Worm (Caenorhabditis elegans): Measurements from ENCODE around the gene T10C6.7.

Gene T10C6.7

ce11 chrV:15991850-15992249, 39.7 kb downstream of the T10C6.7 start, which contains the start of gene C06C6.7:
TSS of gene C06C6.7 (plus strand) at chrV:15992150.
- TF ChIP-seq aha-1 (tag): peak; percentile 2

- peak; percentile 15 for TF ChIP-seq aha-1 (tag)
- no peak for TF ChIP-seq zfp-2 (tag; optimal IDR thresholded peaks at IDR 0.05)
- TF ChIP-seq sdz-12 (GFP tag; optimal IDR thresholded peaks at IDR 0.05): no peak
- TF ChIP-seq lin-29 (GFP tag; IDR thresholded peaks at IDR 0.05): no peak
Measured at ce11 chrV:15988074-15988473, 43.4 kb downstream of the T10C6.7 start, which contains the start of gene F36G9.15. TSS of gene F36G9.15 (minus strand) at chrV:15988174.

ce11 chrV:15982733-15983344, 48.7 kb downstream of the T10C6.7 start, which contains the start of the genes fbxa-99 and F36G9.13:
TSS of gene fbxa-99 (minus strand) at chrV:15982854.
TSS of gene F36G9.13 (plus strand) at chrV:15983294.
- TF ChIP-seq mxl-3 (GFP tag; optimal IDR thresholded peaks at IDR 0.05) (no peak), aly-2 (tag; optimal IDR thresholded peaks at IDR 0.05) (no peak), snpc-1.2 (GFP tag; IDR thresholded peaks at IDR 0.05) (no peak), saeg-2 (GFP tag; IDR thresholded peaks at IDR 0.05) (no peak), attf-4 (tag; optimal IDR thresholded peaks at IDR 0.05) (no peak), ces-1 (GFP tag; optimal IDR thresholded peaks at IDR 0.05) (no peak), vab-7 (GFP tag; IDR thresholded peaks at IDR 0.05) (no peak), lin-1 (GFP tag; IDR thresholded peaks at IDR 0.05) (no peak), madf-5 (GFP tag; IDR thresholded peaks at IDR 0.05) (no peak), mdl-1 (tag; optimal IDR thresholded peaks at IDR 0.05) (no peak), lin-38 (GFP tag; IDR thresholded peaks at IDR 0.05) (no peak), ceh-32 (tag; optimal IDR thresholded peaks at IDR 0.05; ENCODE audit: poor library complexity) (no peak), nhr-77 (tag; optimal IDR thresholded peaks at IDR 0.05) (peak; percentile 21), nhr-48 (tag; optimal IDR thresholded peaks at IDR 0.05) (no peak), nhr-102 (tag; optimal IDR thresholded peaks at IDR 0.05) (no peak), Y75B8A.6 (GFP tag; IDR thresholded peaks at IDR 0.05) (no peak), Y5F2A.4 (GFP tag; optimal IDR thresholded peaks at IDR 0.05) (no peak), hlh-11 (tag; optimal IDR thresholded peaks at IDR 0.05) (peak; percentile 21), nhr-42 (GFP tag; IDR thresholded peaks at IDR 0.05) (no peak), fkh-10 (GFP tag; optimal IDR thresholded peaks at IDR 0.05) (no peak), spr-3 (GFP tag; optimal IDR thresholded peaks at IDR 0.05) (no peak), daf-19 (GFP tag; conservative IDR thresholded peaks at IDR 0.05) (no peak), nhr-28 (tag; optimal IDR thresholded peaks at IDR 0.05) (peak; percentile 48), Y48G9A.11 (GFP tag; IDR thresholded peaks at IDR 0.05) (no peak), lin-39 (tag; optimal IDR thresholded peaks at IDR 0.05) (no peak), fos-1 (tag; optimal IDR thresholded peaks at IDR 0.05) (no peak), rbr-2 (tag; optimal IDR thresholded peaks at IDR 0.05) (no peak), dmd-9 (GFP tag; IDR thresholded peaks at IDR 0.05) (no peak), tag-97 (GFP tag; IDR thresholded peaks at IDR 0.05) (no peak), lin-13 (GFP tag; optimal IDR thresholded peaks at IDR 0.05) (peak; percentile 22), hif-1 (tag; optimal IDR thresholded peaks at IDR 0.05) (no peak), dmd-6 (GFP tag; IDR thresholded peaks at IDR 0.05) (peak; percentile 41), daf-16 (GFP tag; optimal IDR thresholded peaks at IDR 0.05) (no peak), daf-16 (tag; optimal IDR thresholded peaks at IDR 0.05) (peak; percentile 72), zfp-3 (GFP tag; conservative IDR thresholded peaks at IDR 0.05) (no peak), T20F7.1 (GFP tag; optimal IDR thresholded peaks at IDR 0.05) (no peak), nhr-10 (tag; optimal IDR thresholded peaks at IDR 0.05) (no peak), tra-1 (GFP tag; IDR thresholded peaks at IDR 0.05) (no peak), pqm-1 (tag; optimal IDR thresholded peaks at IDR 0.05) (peak; percentile 34)

All from whole organism, L4 larva.